Fruit fly (Drosophila melanogaster): ENCODE measurements around the gene CG6310.

CG6310 gene

dm6 chr3L:11074043-11074853 is 4.6 kb upstream of the CG6310 start, which contains the start of the genes Pfdn2 and Noc1 (continued):
- TF ChIP-seq Gug (GFP tag; IDR thresholded peaks at IDR 0.05) (0 out of 4 replicates have a peak, but pooled peaks have one; percentile 33), Sin3A (optimal IDR thresholded peaks at IDR 0.05) (peak; percentile 5), CG9932 (GFP tag; IDR thresholded peaks at IDR 0.05) (peak; percentile 73), CG10267 (tag; optimal IDR thresholded peaks at IDR 0.05) (peak; percentile 60), TFAM (GFP tag; optimal IDR thresholded peaks at IDR 0.05) (no peak), ssp (GFP tag; IDR thresholded peaks at IDR 0.05) (peak; percentile 32; the same call in 1 of the 2 replicates), Hr39 (optimal IDR thresholded peaks at IDR 0.05) (no peak), CoRest (tag; optimal IDR thresholded peaks at IDR 0.05) (peak; percentile 80), ind (GFP tag; optimal IDR thresholded peaks at IDR 0.05) (peak; percentile 62), bab2 (GFP tag; optimal IDR thresholded peaks at IDR 0.05) (no peak), CG13424 (tag; optimal IDR thresholded peaks at IDR 0.05) (peak; percentile 73), Lim3 (GFP tag; IDR thresholded peaks at IDR 0.05) (no peak), dm (GFP tag; optimal IDR thresholded peaks at IDR 0.05) (peak; percentile 57), CG4820 (GFP tag; optimal IDR thresholded peaks at IDR 0.05) (peak; percentile 34), amos (GFP tag; IDR thresholded peaks at IDR 0.05; ENCODE audit: partially characterized antibody) (no peak), CG15696 (tag; optimal IDR thresholded peaks at IDR 0.05) (peak; percentile 54), CG2678 (tag; optimal IDR thresholded peaks at IDR 0.05) (no peak), Vsx1 (GFP tag; optimal IDR thresholded peaks at IDR 0.05) (no peak), CG12219 (GFP tag; optimal IDR thresholded peaks at IDR 0.05) (no peak), fd3F (GFP tag; optimal IDR thresholded peaks at IDR 0.05) (peak; percentile 53), mirr (GFP tag; optimal IDR thresholded peaks at IDR 0.05) (no peak), stc (GFP tag; IDR thresholded peaks at IDR 0.05) (0 out of 2 replicates have a peak, but pooled peaks have one; percentile 25), dati (GFP tag; IDR thresholded peaks at IDR 0.05) (no peak), slbo (GFP tag; IDR thresholded peaks at IDR 0.05) (peak; percentile 80), E2f2 (GFP tag; IDR thresholded peaks at IDR 0.05) (no peak), ham (GFP tag; IDR thresholded peaks at IDR 0.05) (no peak), CG10654 (GFP tag; optimal IDR thresholded peaks at IDR 0.05) (peak; percentile 33), wek (GFP tag; optimal IDR thresholded peaks at IDR 0.05) (no peak), Rfx (GFP tag; IDR thresholded peaks at IDR 0.05) (peak; percentile 70), Hmr (GFP tag; optimal IDR thresholded peaks at IDR 0.05) (no peak), salm (tag; optimal IDR thresholded peaks at IDR 0.05) (peak; percentile 12), Lhr (GFP tag; optimal IDR thresholded peaks at IDR 0.05) (no peak), Ets65A (GFP tag) (peak; percentile 83), Dp (GFP tag; optimal IDR thresholded peaks at IDR 0.05) (peak; percentile 7), MESR4 (GFP tag; optimal IDR thresholded peaks at IDR 0.05) (peak; percentile 86), CG32532 (GFP tag; IDR thresholded peaks at IDR 0.05) (peak; percentile 70), Hr51 (GFP tag; optimal IDR thresholded peaks at IDR 0.05) (peak in 1 of 2 experiments; percentile 38), ewg (GFP tag; optimal IDR thresholded peaks at IDR 0.05) (peak; percentile 53), repo (GFP tag; optimal IDR thresholded peaks at IDR 0.05) (no peak), CG9727 (GFP tag; optimal IDR thresholded peaks at IDR 0.05) (peak; percentile 39), hbn (GFP tag; IDR thresholded peaks at IDR 0.05; ENCODE audit: partially characterized antibody) (0 out of 2 replicates have a peak, but pooled peaks have one; percentile 30), tgo (GFP tag; IDR thresholded peaks at IDR 0.05) (peak; percentile 41; the same call in 2 of the 3 replicates), vnd (GFP tag; IDR thresholded peaks at IDR 0.05; ENCODE audit: partially characterized antibody) (0 out of 3 replicates have a peak, but pooled peaks have one; percentile 12), Meics (GFP tag; optimal IDR thresholded peaks at IDR 0.05) (peak; percentile 100), CG3995 (GFP tag; optimal IDR thresholded peaks at IDR 0.05) (peak; percentile 60), CG6683 (GFP tag; optimal IDR thresholded peaks at IDR 0.05) (peak; percentile 5), corto (GFP tag; optimal IDR thresholded peaks at IDR 0.05) (no peak), CG17328 (GFP tag; IDR thresholded peaks at IDR 0.05) (peak; percentile 52), CG14667 (GFP tag; IDR thresholded peaks at IDR 0.05) (peak; percentile 12; the same call in 1 of the 2 replicates)
